Worm (Caenorhabditis elegans) whole organism, L1 larva: ENCODE measurements around the gene T02H6.4.

Source experiments
- ceh-63 ChIP-seq: fragments of 200-800 bp; sonication (Bioruptor generic); optimal IDR thresholded peaks from 2 replicates; lab custom pipeline; 2018; ENCODE audit warnings: mild to moderate bottlenecking, missing genetic modification characterization, missing compliant biosample characterization
- nhr-77 ChIP-seq: fragments of 150-350 bp; optimal IDR thresholded peaks from 2 replicates; lab custom pipeline; 2014; ENCODE audit warnings: missing biosample characterization, missing genetic modification characterization
- nhr-84 ChIP-seq: sonication (generic microtip); optimal IDR thresholded peaks from 2 replicates; lab custom pipeline; 2017; ENCODE audit warnings: missing biosample characterization, missing genetic modification characterization

ce11 chrII:682326-682725 is 7.5 kb upstream of the T02H6.4 start, which contains the start of gene T02H6.7:
- TF ChIP-seq nhr-84 (tag; lab: Kevin White, UChicago) (no peak), ceh-63 (GFP tag; lab: Kevin White, UChicago) (no peak), nhr-77 (no peak)
